Fruit fly (Drosophila melanogaster): ENCODE results near the gene CG7044.
A peak's percentile ranks its signal among the peaks of the same experiment; 100 is the strongest.

CG7044 gene

DNA sequence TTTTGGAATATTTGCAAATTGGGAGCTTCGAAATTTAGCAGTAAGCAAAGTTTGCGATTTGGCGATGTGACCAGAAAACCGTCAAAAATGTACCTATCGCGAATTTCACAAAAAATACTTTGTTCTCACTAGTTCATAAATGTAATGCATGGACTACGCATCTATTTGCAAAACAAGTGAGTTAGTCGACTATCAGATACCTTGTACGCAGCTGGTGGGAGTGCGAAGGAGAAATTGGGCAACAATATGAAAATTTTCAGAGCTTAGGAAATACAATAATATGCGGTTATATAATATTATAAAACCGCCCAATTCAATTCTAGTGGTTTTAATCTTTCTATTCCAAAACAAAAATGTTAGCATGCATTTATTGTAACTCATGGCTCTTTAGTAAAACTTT is 17.3 kb upstream of the CG7044 start, which contains the start of gene Bdbt (continued):
- 0 out of 2 replicates have a peak, but pooled peaks have one; percentile 38 for TF ChIP-seq Ada2b (GFP tag; IDR thresholded peaks at IDR 0.05)
- TF ChIP-seq Dip2 (GFP tag; IDR thresholded peaks at IDR 0.05) = no peak
- TF ChIP-seq sob (GFP tag; IDR thresholded peaks at IDR 0.05) = peak; percentile 59; the same call in 1 of the 2 replicates
- TF ChIP-seq HHEX (GFP tag; optimal IDR thresholded peaks at IDR 0.05) = no peak
- TF ChIP-seq CG31224 (GFP tag; IDR thresholded peaks at IDR 0.05) = no peak
- TF ChIP-seq kah (GFP tag; optimal IDR thresholded peaks at IDR 0.05) = no peak
- TF ChIP-seq Jarid2 (GFP tag; optimal IDR thresholded peaks at IDR 0.05) = no peak
- no peak for TF ChIP-seq CG1024 (GFP tag; IDR thresholded peaks at IDR 0.05)
- no peak for TF ChIP-seq emc (GFP tag; optimal IDR thresholded peaks at IDR 0.05)
- no peak for TF ChIP-seq gsb-n (tag; optimal IDR thresholded peaks at IDR 0.05)
- no peak for TF ChIP-seq Trl (optimal IDR thresholded peaks at IDR 0.05)
- no peak for TF ChIP-seq Trl (GFP tag; optimal IDR thresholded peaks at IDR 0.05)
- TF ChIP-seq Camta (GFP tag; optimal IDR thresholded peaks at IDR 0.05) = no peak
- TF ChIP-seq Bgb (GFP tag; IDR thresholded peaks at IDR 0.05; ENCODE audit: partially characterized antibody) = peak; percentile 93
- no peak for TF ChIP-seq CG7745 (tag; optimal IDR thresholded peaks at IDR 0.05)
- TF ChIP-seq ase (GFP tag; IDR thresholded peaks at IDR 0.05) = no peak
- peak; percentile 39 for TF ChIP-seq CG30403 (GFP tag; optimal IDR thresholded peaks at IDR 0.05)
- TF ChIP-seq dan (GFP tag; IDR thresholded peaks at IDR 0.05) = no peak
- TF ChIP-seq az2 (GFP tag; optimal IDR thresholded peaks at IDR 0.05) = no peak
- peak; percentile 90 for TF ChIP-seq chinmo (GFP tag; IDR thresholded peaks at IDR 0.05; ENCODE audit: partially characterized antibody)
- no peak for TF ChIP-seq salm (tag; optimal IDR thresholded peaks at IDR 0.05)
- no peak for TF ChIP-seq CG6854 (GFP tag; optimal IDR thresholded peaks at IDR 0.05)
- no peak for TF ChIP-seq Fer2 (tag; optimal IDR thresholded peaks at IDR 0.05)
- TF ChIP-seq CG9817 (tag; optimal IDR thresholded peaks at IDR 0.05) = no peak
- no peak for TF ChIP-seq Oli (tag; optimal IDR thresholded peaks at IDR 0.05)
- TF ChIP-seq Antp (GFP tag; optimal IDR thresholded peaks at IDR 0.05) = peak; percentile 39
- TF ChIP-seq CG18764 (GFP tag; optimal IDR thresholded peaks at IDR 0.05) = no peak
- TF ChIP-seq z (GFP tag; IDR thresholded peaks at IDR 0.05) = no peak
- TF ChIP-seq CG13296 (GFP tag; optimal IDR thresholded peaks at IDR 0.05) = peak; percentile 15
- peak; percentile 10 for TF ChIP-seq CG14710 (tag; optimal IDR thresholded peaks at IDR 0.05)
- TF ChIP-seq Eip74EF (GFP tag; optimal IDR thresholded peaks at IDR 0.05) = no peak
- TF ChIP-seq CG15011 (GFP tag; optimal IDR thresholded peaks at IDR 0.05) = no peak
- no peak for TF ChIP-seq NK7.1 (GFP tag; optimal IDR thresholded peaks at IDR 0.05)
- no peak for TF ChIP-seq lab (GFP tag; optimal IDR thresholded peaks at IDR 0.05)
- TF ChIP-seq Asciz (GFP tag; optimal IDR thresholded peaks at IDR 0.05) = no peak
- TF ChIP-seq CG8089 (GFP tag; optimal IDR thresholded peaks at IDR 0.05) = no peak
- TF ChIP-seq Ets65A (GFP tag) = peak; percentile 32
- TF ChIP-seq Dref (GFP tag; IDR thresholded peaks at IDR 0.05) = peak; percentile 9; the same call in 1 of the 2 replicates
- TF ChIP-seq CG10543 (GFP tag; optimal IDR thresholded peaks at IDR 0.05) = no peak
- no peak for TF ChIP-seq Kr (GFP tag; optimal IDR thresholded peaks at IDR 0.05)
- TF ChIP-seq gsb (GFP tag; IDR thresholded peaks at IDR 0.05) = no peak
- TF ChIP-seq shn (GFP tag; optimal IDR thresholded peaks at IDR 0.05) = no peak
- TF ChIP-seq bsh (GFP tag; optimal IDR thresholded peaks at IDR 0.05) = no peak
- no peak for TF ChIP-seq CG17912 (GFP tag; optimal IDR thresholded peaks at IDR 0.05)
- peak; percentile 27 for TF ChIP-seq CG33213 (GFP tag; optimal IDR thresholded peaks at IDR 0.05)
- no peak for TF ChIP-seq CG34376 (GFP tag; optimal IDR thresholded peaks at IDR 0.05)
- peak; percentile 27 for TF ChIP-seq sug (tag; optimal IDR thresholded peaks at IDR 0.05)
- no peak for TF ChIP-seq CG18262 (tag; optimal IDR thresholded peaks at IDR 0.05)
- no peak for TF ChIP-seq gt (GFP tag; IDR thresholded peaks at IDR 0.05)
- TF ChIP-seq B-H1 (GFP tag; IDR thresholded peaks at IDR 0.05) = 0 out of 3 replicates have a peak, but pooled peaks have one; percentile 20
- no peak for TF ChIP-seq Sox102F (GFP tag; optimal IDR thresholded peaks at IDR 0.05)
- no peak for TF ChIP-seq fd3F (GFP tag; optimal IDR thresholded peaks at IDR 0.05)
